Worm (Caenorhabditis elegans) whole organism, dauer: Measurements from ENCODE around the gene ufm-1.

Source experiments
- unc-62 ChIP-seq: sonication (generic microtip); optimal IDR thresholded peaks from 2 replicates; lab custom pipeline; 2017; ENCODE audit warnings: missing biosample characterization, missing genetic modification reagents, missing genetic modification characterization

Gene ufm-1

DNA sequence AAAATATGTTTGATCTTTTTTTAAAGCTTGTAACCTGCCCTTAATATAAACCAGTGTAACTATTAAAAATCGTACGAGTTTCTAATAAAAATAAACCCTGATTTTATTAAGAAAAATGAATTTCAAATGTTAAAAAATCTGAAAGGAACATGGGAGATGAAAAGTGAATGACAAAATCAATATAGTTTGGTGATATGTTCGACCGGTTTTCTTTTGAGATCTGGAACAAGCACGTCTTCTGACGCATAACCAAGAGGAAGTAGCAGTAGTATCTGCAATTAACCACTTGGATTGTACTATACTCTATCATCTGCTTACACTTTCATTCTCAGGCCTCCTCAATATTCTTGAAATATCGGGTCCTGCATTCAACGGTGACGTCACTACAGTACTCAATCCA lies 18.3 kb downstream of the ufm-1 start:
- no peak for TF ChIP-seq unc-62 (GFP tag; lab: Kevin White, UChicago)

DNA sequence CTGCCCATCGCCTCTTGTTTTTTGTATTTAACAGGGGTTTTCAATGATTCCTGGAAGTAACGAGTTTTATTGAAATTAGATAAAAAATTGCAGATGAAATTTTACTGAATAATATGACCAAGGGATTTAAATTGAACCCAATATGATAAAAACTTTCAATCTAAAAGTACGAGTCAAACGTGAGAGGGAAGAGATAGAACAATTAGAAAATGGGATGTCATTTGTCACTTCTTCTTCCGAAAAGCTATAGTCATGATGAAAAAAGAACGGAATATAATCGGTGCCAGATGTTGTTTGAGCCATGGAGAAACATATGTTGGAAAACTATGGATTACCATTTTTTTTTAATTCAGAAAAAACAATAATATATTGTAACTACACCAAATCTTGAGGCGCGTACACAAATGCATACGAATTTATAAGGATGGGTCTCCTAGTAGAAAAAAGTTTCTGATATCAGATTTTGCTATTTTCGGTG lies 20.1 kb downstream of the ufm-1 start, which contains the start of gene sup-18:
TSS of gene sup-18 (minus strand) at position 51 of the 478 bp plus-strand sequence.
- TF ChIP-seq unc-62 (GFP tag; lab: Kevin White, UChicago): no peak

DNA sequence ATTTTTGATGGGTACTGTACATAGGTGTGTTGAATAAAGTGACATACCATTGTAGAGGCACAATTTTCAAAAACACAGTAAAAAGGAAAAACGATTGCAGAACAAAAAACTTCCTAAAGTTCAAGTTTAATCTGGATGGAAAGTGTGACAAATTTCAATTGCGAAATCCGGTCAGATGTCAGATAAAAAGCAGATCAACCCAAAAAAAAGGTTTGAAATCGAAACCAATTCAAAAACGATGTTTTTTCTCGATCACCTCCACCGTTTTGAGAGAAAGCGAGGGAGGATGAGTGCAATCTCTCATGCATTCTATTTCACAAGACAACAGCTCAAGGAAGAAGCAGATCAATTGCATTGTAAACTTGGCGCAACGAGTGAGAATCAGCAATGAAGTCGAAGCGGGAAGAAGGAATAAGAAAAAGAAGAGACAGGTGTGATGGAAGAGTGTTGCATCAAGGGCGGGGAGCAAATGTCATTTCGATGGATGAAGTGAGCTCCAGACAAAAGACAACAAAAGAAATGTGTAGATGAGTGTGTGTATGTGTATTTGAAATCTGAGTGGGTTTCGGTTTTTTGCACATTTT lies 21.4 kb downstream of the ufm-1 start:
- no peak for TF ChIP-seq unc-62 (GFP tag; lab: Kevin White, UChicago)

DNA sequence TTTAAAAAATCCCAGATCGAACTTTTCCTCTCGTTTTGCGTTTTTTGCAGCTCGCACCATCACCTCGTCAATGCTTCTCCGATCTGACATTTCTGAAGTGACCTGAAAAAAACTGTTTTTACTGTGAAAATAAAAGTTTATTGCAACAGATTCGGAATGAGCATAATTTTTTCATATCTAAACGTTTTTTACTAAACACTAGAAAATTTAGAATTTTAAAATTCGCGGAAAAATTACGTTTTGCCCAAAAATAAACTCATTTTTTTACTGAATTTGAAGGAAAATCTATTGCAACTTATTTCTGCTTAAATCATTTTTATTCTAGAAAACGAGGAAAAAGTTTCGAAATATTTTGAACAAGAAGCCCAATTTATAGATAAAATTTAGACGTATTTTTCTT lies 24.1 kb downstream of the ufm-1 start, which contains the start of gene ZK688.9:
TSS of gene ZK688.9 (minus strand) at position 101 of the 400 bp plus-strand sequence.
- no peak for TF ChIP-seq unc-62 (GFP tag; lab: Kevin White, UChicago)

DNA sequence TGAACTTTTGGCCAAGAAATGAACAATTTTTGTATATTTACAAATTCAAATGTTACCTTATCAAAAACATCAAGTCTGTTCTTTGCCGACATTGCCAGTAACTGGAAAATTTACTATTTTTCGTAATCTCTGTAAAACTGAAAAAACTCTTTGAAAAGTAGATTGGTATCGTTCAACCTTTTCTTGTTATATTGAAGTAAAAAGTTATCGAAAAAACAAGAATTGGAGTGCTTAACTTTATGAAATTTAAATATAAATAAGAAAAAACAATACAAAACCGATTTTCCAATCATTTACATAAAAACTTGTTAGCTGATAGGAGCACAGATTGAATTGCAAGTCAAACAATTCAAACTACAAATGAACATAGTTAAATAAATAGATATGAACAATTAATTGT lies 26.1 kb downstream of the ufm-1 start, which contains the start of gene ZK688.11:
TSS of gene ZK688.11 (minus strand) at position 101 of the 400 bp plus-strand sequence.
- TF ChIP-seq unc-62 (GFP tag; lab: Kevin White, UChicago): no peak

DNA sequence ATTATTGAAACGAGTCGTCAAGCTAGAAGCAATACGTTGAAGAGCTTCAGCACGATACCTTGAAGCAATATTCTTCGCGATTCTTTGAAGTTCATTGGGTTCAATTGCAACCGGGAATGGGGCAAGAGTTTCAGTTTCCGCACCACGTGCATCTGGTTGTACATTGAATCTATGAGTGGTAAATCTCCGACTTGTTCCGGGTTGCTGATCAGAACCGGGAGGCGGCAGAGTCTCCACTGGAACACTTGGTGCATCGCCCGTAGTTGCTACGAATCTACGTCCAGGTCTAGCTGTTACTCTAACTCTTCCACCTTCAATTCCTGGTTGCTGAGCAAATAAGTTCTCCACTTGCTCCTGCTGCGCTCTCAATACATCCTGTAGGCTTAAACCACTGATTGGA lies 30.3 kb downstream of the ufm-1 start:
- no peak for TF ChIP-seq unc-62 (GFP tag; lab: Kevin White, UChicago)

DNA sequence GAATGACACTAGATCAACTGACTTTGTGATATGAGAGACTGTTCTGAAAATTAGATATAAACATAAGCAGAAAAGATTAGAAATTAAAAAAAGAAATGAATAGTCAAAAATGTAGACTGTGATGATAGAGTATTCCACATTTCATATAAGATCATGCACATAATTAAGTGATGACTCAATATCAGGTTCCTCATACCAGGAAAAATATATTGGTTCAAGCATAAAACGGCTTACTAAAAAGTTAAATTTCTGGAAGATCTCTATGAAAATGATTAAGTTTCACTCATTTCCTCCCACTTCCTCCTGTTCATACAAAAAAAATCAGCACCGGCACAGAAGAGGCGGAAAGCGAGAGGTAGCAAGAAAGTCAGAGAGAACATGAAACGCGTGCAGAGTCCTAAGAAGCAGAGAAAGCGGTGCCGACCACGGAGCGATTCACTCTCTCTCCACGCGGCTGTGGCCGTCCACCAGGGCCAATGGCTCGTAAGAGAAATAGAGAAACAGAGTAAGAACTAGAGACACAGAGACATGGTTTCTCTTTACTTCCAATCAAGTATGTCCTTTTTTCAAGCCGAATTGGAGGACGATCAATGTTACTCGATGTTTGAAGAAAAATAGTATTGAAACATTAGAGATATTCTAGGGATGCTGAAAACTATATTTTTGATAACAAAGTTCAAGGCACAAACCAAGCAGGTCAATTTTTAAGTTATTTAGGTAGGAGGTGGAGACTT lies 33.0 kb downstream of the ufm-1 start, which contains the start of the genes ZK688.5 and fahd-1:
TSS of gene ZK688.5 (minus strand) at position 51 of the 734 bp plus-strand sequence.
TSS of gene fahd-1 (plus strand) at position 684 of the 734 bp plus-strand sequence.
- TF ChIP-seq unc-62 (GFP tag; lab: Kevin White, UChicago): no peak

DNA sequence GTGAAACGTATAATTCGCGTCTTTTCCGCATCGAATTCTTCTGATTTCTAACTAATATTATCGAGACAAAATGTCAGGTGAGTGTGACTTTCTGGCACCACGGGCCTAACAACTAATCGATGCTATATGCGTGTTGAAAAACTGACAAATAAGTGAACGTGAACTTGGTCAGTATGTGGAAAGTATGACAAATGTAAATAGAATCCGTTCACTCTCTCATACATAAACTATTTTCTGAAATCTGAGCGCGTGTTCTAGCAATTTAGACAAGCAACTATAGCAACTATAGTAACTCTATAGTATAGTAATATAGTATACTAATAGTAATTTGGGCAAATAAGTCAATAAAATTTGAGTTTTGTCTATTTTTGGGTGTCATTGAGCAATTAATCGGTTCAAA lies 33.6 kb downstream of the ufm-1 start:
- TF ChIP-seq unc-62 (GFP tag; lab: Kevin White, UChicago): no peak

DNA sequence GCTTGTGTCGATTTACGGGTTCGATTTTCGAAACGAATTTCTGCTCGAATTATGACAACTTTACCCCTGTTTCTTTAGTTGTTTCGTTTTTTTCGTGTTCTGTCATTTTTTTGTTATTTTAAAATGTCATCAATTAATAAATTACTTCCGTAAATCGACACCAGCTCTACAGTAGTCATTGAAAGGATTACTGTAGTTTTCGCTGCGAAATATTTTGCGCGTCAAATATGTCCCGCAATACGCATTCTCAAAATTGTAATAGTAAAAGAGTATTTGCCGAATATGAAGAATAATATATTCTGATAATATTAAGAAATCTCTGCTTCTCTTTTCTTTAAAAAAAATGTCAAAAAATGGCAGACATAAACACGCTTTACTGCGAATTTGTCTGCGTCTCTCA lies 34.4 kb downstream of the ufm-1 start:
- no peak for TF ChIP-seq unc-62 (GFP tag; lab: Kevin White, UChicago)

DNA sequence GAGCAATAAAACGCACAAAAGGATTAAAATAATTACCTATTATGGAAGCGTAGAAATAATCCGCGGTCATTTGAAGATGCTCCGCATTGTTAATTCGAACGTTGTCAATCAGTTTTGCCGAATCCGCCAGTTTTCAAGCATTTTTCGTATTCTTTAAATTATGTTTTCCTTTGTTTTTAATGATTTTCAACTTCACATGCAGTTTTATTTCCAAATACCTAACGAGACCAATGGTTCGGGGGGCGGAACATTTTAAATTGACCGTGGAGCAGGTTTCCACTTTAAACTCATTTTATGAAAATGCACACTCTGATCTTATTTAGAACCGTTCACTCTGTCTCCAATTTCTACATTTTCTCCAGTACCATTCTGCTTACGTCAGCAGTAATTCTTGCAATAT lies 35.9 kb downstream of the ufm-1 start, which contains the start of gene ZK688.4:
TSS of gene ZK688.4 (plus strand) at position 301 of the 400 bp plus-strand sequence.
- no peak for TF ChIP-seq unc-62 (GFP tag; lab: Kevin White, UChicago)

DNA sequence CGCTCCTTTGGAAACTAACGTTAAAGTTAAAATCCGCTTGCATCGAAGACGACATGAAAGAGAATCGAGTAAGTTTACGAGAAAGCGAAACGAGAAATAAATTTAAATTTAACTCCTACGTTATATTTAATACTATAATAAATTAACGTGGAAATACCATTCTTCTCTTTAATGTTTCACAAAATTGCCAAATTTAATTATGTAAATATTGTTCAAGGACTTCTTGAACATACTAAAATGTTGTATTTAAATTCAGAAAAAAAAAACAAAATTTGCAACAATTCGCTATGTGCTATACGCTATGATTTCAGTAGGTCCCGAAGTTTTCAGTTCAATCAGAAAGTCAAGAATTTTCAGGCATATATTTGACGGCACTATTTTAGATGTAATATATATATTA lies 38.1 kb downstream of the ufm-1 start, which contains the start of gene ZK688.10:
TSS of gene ZK688.10 (minus strand) at position 101 of the 400 bp plus-strand sequence.
- no peak for TF ChIP-seq unc-62 (GFP tag; lab: Kevin White, UChicago)

DNA sequence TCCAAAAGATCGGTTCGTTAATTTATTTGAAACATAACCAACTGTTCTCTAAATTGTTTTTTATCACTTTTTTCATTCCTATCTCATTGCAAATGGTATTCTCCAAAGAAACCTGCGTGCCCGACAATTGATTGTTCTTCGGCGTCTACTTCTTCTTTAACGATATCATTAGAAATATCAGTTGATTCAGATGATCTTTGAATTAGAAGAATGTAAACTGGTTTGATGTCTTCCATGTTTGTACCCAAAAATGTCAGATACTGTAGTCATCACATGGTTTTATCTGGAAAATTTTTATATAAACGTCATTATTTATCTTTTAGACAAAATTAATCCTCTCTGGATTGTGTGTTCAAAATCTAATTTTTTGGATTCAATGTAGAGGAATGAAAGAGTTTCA lies 39.0 kb downstream of the ufm-1 start:
- no peak for TF ChIP-seq unc-62 (GFP tag; lab: Kevin White, UChicago)

DNA sequence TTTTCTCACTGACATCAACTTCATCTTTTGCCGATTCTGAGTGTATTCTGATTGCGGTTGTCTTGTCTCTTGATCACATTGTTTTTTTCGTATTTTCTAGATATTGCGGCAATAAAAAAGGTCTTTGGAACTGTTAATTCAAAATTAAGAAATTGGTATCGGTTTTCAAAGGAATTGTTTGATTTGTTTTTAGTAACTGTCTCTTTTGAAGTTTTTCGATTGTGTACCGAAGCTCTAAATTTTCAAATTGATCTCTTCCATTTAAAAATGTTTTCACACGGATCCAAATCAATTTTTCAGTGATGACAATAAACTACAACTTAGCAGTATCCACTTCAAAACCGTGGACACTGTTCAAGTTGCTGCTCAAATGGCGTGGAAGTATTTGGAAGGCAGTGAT lies 42.0 kb downstream of the ufm-1 start, which contains the start of gene best-24:
TSS of gene best-24 (plus strand) at position 301 of the 400 bp plus-strand sequence.
- no peak for TF ChIP-seq unc-62 (GFP tag; lab: Kevin White, UChicago)

DNA sequence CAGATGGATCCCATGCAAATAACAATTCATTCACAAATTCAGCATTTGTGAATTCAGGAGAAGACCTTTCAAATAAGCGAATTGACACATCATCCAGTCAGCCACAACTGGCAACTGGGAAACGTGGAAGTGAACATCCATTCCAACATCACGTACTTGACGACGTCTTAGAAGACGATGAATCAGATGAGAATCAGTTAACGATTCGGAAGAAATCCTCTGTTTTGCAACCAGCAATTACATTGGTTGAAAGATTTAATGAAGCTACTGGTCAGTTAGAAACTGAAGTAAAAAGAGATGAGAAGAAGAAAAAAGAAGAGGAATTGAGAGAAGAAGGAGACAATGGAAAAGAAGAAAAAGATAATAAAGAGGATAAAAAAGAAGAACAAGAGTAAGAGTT lies 44.6 kb downstream of the ufm-1 start:
- no peak for TF ChIP-seq unc-62 (GFP tag; lab: Kevin White, UChicago)

DNA sequence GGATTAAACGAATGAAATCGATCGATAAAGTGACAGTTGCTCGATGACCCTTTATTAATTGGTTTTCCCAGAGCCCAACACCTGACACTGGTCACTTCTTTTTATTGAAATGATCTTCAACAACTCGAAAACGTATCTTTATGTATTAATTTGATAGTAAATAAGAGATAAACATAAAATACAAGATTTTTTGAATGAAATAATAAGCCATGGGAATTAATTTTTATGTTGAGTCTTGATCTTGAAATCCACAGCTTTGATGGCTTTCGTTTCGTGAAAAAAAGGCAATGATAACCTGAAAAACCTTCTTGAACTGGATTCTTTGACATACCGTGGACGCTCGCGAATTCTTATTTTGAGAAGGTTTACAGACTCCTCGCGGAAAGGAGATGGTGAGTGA lies 48.7 kb downstream of the ufm-1 start, which contains the start of gene pcp-5:
TSS of gene pcp-5 (minus strand) at position 101 of the 400 bp plus-strand sequence.
- no peak for TF ChIP-seq unc-62 (GFP tag; lab: Kevin White, UChicago)
